Fruit fly (Drosophila melanogaster): ENCODE results near the gene CG11155.

CG11155 gene

DNA sequence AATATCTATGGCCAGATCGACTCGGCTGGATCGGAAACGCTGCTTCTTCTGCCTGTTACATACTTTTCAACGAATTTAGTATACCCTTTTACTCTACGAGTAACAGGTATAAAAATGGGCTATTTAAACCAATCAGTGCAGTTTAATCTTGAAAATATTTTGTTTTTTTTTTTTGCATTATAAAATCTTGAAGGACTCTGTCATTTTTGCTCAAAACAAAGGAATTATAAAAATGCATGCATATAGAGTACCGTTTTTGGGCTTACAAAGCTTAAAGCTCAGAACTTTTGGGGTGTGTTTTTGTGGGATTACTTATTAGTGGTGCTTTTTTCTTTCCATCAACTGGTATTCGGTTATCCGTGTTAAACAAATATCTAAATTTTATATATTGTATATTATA is at the start of gene CG11155:
CG11155 (plus strand) TSS at position 313 of the 400 bp plus-strand sequence.
- no peak for TF ChIP-seq noc (tag; optimal IDR thresholded peaks at IDR 0.05)

dm6 chr4:1084326-1085062 is 41.9 kb upstream of the CG11155 start, which contains the start of gene Actbeta:
Gene Actbeta, minus strand, starts transcription at chr4:1084796.
- TF ChIP-seq noc (tag; optimal IDR thresholded peaks at IDR 0.05) = no peak

DNA sequence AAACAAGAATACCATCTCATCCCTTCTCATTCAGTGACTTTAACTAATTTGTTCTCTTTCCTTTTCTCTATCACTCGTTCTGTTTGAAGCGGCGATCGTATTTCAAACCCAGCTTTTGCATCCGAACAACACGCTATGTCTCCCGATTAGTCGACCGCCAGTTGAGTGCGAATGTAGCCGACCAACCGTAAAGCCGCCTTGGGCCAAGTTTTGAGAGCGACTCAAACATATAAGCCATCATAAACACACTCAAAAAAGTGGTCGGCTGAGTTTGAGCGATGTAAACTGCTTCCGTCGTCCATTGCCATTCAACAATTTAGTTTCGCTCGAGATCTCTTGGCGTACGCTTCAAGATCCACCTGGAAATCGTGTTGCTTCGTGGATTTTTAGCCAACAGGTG is 37.9 kb upstream of the CG11155 start, which contains the start of gene sv:
sv (plus strand) TSS at position 319 of the 400 bp plus-strand sequence.
- TF ChIP-seq noc (tag; optimal IDR thresholded peaks at IDR 0.05) = no peak

DNA sequence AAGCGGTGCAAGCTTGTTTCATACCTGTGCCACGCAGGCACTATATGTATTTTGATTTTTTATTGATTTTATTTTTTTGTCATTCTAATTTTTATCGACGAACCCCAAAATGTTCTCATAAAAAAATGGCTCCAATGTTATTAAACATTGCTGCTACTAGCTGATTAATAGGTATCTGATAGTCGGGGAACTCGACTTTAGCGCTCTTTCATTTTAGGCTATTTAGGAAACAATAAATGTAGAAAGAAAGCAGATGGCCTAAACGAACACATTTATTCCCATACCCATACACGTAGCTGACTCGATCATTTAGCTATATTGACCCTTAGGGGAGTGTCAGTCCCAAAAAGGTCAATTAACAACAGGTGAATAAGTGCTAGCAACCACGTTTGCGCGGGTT is 36.1 kb upstream of the CG11155 start:
- no peak for TF ChIP-seq noc (tag; optimal IDR thresholded peaks at IDR 0.05)

DNA sequence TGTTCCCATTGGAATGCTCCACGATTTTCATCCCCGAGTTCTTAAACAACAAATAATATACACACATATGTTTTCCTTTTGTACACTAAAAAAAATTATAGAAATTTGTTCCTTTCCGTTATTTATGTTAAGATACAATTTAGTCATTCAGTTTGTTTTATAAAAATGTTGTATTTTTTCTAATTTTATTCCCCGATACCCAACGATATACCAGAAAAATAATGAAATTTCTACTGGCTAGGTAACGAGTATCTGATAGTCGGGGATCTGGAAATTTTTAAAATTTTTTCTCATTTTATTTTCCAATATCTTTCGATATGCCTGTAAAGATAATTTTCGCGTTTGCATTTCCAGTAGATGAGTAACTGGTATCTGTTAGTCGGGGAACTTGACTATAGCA is 33.0 kb upstream of the CG11155 start:
- no peak for TF ChIP-seq noc (tag; optimal IDR thresholded peaks at IDR 0.05)

DNA sequence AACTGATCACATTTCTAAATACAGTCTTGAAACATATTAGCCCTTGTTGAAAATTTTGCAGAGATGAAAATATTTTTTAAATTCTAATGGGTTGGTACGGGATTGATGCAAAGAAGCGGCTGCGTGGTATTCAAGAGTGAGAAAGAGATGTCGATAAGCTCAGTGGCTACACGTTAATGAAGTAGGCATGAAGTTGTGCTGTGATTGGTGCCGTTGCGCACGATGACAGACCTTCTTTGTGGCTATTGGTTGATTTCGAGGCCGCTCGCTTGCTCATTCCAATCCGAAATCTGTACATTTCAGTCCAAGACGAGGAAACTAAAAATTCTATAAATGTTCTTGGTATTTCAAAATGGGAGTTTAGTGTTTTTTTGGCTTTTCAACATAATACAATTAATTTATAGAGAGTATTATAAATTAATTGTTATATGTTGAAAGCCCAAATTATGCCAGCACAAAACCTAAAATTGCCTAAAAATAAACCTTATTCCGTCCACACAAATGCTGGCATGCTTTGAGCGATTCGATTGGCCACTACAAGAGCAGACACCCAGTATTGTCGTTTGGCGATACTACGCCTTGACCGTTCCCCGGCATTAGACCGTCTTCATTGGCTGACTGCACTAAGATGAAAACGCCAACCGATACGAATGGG is 28.7 kb upstream of the CG11155 start:
- TF ChIP-seq noc (tag; optimal IDR thresholded peaks at IDR 0.05) = no peak

DNA sequence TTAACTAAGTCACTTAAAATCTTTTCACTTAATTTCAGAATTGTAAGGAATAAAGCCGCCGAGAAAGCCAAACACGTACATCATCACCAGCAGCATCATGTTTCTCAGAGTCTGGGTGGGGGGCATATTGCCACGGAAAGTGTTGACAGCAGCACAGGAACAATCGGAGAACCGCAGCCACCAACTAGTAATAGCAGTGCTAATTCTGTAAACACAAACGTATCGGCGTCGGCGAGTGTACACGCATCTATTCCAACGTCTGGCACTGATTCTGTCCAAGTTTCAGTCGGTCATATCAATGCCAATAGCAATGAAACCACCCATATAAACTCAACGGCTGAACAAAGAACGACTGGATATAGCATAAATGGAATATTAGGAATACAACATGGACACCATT is 20.3 kb upstream of the CG11155 start:
- no peak for TF ChIP-seq noc (tag; optimal IDR thresholded peaks at IDR 0.05)

DNA sequence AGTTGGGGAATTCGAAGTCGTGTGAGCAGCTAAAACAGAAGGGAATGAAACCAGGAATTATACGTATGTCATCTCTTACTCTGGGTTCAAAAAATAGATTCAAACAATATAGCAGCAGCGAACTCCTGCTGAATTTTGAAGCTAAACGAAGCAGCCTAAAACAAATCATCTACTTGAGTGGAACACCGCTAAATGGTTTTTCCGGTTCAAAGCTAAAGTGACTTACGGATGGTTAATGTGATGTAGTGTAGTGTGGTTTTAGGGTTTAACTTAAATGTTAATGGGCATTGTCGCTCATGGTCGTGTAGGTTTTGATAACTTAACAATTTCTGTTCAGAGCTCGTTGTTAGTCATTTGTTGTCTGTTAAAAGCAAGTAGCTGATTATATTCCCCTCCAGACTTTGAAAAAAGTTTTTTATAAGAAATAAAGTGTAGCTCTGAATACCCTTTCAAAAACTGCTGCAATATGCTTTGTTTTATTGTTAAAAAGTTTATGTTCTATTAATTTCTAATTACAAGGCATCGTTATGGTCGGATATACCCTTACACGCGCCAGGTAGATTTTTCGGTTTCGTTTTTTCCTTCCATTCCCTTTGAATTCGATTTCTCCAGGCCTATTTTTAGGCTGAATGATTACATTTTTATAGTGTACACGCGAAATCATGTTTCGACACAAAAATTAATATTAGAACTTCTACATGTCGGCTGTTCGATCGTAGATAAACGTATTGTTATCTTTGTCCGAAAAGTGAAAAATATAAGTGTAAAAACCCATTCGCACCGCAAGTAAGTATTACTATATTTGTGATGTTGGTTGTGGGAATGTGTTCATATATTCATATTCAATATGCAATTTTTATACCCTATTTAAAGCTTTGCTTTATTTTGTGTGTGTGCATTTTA is 13.3 kb upstream of the CG11155 start:
- TF ChIP-seq noc (tag; optimal IDR thresholded peaks at IDR 0.05) = no peak

- no peak for TF ChIP-seq noc (tag; optimal IDR thresholded peaks at IDR 0.05)
Measured at dm6 chr4:1115299-1115698, 11.1 kb upstream of the CG11155 start.

- no peak for TF ChIP-seq noc (tag; optimal IDR thresholded peaks at IDR 0.05)
Measured at dm6 chr4:1121888-1122287, 4.5 kb upstream of the CG11155 start.

DNA sequence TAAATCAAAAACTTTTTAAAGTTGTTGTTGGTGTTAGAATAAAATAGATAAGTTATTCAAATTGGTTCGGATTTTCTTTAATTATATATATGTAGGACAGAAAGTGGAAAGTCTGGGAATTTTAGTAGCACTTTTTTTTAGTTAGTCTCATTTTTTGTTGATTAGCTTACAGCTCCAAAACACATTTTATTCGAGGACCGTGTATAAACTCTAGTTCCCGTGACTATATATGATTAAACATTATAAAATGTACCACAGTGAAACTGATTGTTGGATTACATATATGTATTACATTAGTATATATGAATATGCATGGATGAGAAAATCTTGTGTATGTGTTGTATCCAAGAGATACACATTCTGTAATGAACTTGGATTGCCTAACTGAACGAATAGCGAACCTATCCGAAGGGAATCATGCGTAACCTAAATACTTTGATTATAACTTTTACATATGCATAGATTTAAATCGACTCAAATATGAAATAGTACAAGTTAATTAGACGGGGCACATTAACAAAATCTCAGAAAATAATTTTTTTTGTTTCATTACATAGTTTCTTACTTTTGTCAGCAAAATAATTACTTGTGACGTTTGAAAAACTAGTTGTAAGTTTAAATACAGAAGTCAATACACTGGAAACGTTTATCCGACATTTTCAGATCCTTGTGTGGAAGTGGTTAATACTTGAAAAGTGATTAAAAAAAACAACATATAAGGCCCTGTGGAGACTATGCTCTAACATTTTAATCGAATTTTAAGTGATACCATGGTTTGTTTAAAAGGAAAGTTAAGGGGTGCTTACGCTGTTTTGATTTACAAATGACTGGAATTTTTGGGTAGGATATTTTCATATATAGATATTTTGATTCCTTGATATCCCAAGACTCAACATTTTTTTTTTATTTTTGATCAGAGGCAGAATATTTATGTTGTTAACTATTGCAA is 3.5 kb upstream of the CG11155 start, which contains the start of gene Cals:
Cals (minus strand) TSS at position 700 of the 949 bp plus-strand sequence.
- no peak for TF ChIP-seq noc (tag; optimal IDR thresholded peaks at IDR 0.05)

dm6 chr4:1123769-1124493 is 2.5 kb upstream of the CG11155 start, which contains the start of gene Arf4:
Gene Arf4, plus strand, starts transcription at chr4:1124167.
- no peak for TF ChIP-seq noc (tag; optimal IDR thresholded peaks at IDR 0.05)

DNA sequence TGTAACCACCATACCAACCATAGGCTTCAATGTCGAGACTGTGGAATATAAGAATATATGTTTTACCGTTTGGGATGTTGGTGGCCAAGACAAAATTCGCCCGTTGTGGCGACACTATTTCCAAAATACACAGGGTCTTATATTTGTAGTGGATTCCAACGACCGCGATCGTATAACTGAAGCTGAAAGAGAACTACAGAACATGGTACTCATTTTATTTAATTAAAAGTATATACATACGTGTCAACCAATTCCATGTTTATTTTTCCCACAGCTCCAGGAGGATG is 2.0 kb upstream of the CG11155 start:
- TF ChIP-seq noc (tag; optimal IDR thresholded peaks at IDR 0.05) = no peak

- no peak for TF ChIP-seq noc (tag; optimal IDR thresholded peaks at IDR 0.05)
Measured at dm6 chr4:1127000-1127399, 598 bp downstream of the CG11155 start.

DNA sequence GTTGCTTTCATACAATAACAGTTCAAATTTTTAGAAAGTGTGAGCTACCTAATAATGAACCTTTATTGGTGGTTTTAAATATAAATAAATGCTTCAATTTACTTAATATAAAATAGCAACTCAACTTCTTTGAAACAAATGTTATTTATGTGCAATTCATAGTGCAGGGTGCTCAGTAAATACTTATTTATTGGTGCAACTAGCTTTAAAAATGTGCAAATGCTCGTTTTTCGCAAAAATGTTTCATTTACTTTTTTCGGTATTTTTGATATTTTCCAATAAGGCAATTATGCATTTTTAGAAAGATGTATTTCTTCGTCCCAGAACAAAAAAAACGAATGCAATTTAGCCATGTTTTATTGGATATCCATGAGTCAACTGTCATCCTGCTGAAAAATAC is 18.3 kb downstream of the CG11155 start:
- no peak for TF ChIP-seq noc (tag; optimal IDR thresholded peaks at IDR 0.05)
